Worm (Caenorhabditis elegans) whole organism, L4/young adult: ENCODE measurements around the gene W08F4.10.

Experiments
- W03F9.2 ChIP-seq: fragments of 150-350 bp; optimal IDR thresholded peaks from 2 replicates; lab custom pipeline; 2014; ENCODE audit warnings: missing biosample characterization, missing genetic modification characterization
- dao-5 ChIP-seq: sonication (generic microtip); optimal IDR thresholded peaks from 2 replicates; lab custom pipeline; 2016; ENCODE audit warnings: missing genotype, missing genetic modification characterization, moderate library complexity, missing compliant biosample characterization
- him-1 ChIP-seq: sonication (generic microtip); optimal IDR thresholded peaks from 2 replicates; lab custom pipeline; 2016; ENCODE audit warnings: missing genotype, missing genetic modification reagents, missing genetic modification characterization, missing compliant biosample characterization

W08F4.10 gene

DNA sequence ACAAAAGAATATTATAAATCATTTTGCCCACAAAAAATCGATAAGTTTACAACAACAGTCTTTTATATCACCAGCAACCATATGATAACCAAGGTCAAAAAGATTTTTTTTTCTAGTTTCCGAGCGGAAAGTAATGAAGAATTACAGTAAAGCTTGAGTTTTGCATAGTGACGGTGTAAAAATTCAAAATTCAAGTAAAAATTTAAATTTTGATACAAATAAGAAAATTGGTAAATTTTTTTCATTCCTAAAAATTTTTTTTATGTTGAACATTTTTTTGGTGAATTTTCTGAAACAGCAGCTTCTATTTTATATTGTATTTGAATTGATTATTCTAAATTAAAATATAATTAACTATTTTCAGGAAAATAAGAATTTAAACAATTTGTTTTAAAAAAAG lies 22.2 kb downstream of the W08F4.10 start, which contains the start of gene W08F4.5:
W08F4.5 (minus strand) TSS at position 101 of the 400 bp plus-strand sequence.
- no peak for TF ChIP-seq him-1 (tag; lab: Kevin White, UChicago)
- TF ChIP-seq dao-5 (tag; lab: Kevin White, UChicago) = no peak
- no peak for TF ChIP-seq W03F9.2 (tag; lab: Kevin White, UChicago)

DNA sequence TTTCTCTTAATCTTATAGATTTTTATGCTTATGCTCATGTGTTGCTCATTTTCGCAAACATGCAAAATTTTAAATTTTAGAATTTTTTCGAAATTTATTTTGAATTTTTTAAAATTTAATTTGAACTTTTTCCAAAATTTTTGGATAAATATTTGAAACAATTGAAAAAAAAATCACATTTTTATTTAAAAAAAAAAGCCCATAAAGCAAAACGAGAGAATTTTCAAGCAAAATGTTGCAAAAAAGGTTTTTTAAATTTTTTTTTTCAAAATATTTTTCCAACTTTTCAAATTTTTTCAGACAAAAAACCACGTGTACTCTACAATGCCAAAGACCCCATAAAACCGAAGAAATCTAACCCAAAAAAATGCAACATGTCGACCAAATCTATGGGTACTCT lies 34.8 kb downstream of the W08F4.10 start, which contains the start of the genes C09E8.1 and C09E8.6:
C09E8.1 (plus strand) TSS at position 301 of the 400 bp plus-strand sequence.
C09E8.6 (plus strand) TSS at position 313 of the 400 bp plus-strand sequence.
- TF ChIP-seq him-1 (tag; lab: Kevin White, UChicago) = no peak
- TF ChIP-seq dao-5 (tag; lab: Kevin White, UChicago) = no peak
- TF ChIP-seq W03F9.2 (tag; lab: Kevin White, UChicago) = no peak

DNA sequence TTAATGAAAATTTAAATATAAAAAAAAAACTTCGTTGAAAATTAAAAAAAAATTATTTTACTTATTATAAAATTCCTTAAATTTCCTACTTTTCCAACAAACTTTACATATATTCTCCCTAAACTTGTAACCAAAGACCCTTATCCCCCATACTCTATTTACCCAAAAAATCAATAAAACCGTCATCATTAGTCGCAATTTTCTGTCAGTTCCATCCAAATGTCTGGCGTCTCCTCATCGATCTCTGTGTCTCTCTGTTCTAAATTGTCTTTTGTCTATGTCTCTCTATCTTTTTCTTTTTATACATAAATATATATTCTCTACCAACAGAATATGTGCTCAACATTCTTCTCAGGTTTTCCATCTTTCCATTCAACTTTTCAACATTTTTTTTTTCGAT lies 35.6 kb downstream of the W08F4.10 start:
- TF ChIP-seq dao-5 (tag; lab: Kevin White, UChicago) = no peak
- TF ChIP-seq W03F9.2 (tag; lab: Kevin White, UChicago) = no peak
- TF ChIP-seq him-1 (tag; lab: Kevin White, UChicago) = no peak

DNA sequence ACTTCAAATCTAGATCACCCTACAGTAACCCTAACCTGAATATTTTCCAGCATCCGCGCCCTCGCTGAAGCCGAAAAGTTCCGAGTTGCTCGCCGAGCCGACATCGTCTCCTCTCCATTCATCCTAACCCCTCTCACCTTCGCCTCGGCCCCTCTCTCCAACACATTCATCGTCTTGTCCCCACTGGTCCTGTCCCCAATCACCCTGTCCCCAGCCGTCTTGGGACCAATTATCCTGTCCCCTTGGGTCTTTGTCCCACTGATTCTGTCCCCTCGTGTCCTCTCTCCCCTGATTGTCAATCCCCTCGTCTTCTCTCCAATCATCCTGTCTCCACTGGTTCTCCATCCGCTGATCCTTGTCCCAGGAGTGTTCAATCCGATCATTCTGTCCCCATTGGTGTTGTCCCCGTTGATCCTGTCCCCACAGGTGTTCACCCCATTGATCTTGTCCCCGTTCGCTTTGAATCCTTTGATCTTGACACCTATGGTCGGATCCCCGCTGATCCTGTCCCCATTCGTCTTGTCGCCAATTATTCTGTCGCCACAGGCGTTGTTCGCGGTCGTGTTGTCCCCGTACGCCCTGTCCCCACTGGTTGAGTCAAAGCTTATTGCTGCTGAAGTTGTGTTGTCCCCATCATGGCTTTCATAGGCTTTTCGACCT lies 39.6 kb downstream of the W08F4.10 start, which contains the start of gene lips-7:
lips-7 (plus strand) TSS at position 610 of the 660 bp plus-strand sequence.
- TF ChIP-seq him-1 (tag; lab: Kevin White, UChicago) = no peak
- no peak for TF ChIP-seq W03F9.2 (tag; lab: Kevin White, UChicago)
- no peak for TF ChIP-seq dao-5 (tag; lab: Kevin White, UChicago)

DNA sequence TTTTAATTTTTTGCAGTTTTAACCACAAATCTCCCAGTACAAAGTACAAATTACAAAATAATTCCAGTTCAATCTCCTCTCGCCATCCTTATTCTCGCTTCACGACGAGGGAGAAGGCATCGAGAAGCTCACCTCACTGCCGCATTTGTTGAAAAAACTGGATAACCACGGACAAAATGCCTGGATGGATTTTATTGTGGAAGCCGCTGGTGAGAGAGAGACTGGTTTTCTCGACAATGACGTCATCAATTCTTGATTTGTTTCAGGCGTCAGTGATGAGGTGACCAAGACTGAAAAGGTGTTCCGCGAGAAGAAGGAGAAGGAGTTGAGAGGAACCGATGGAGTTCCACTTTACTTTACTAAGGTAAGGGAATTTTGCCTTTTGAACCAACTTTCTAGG lies 41.5 kb downstream of the W08F4.10 start:
- TF ChIP-seq him-1 (tag; lab: Kevin White, UChicago) (no peak), dao-5 (tag; lab: Kevin White, UChicago) (no peak), W03F9.2 (tag; lab: Kevin White, UChicago) (no peak)

DNA sequence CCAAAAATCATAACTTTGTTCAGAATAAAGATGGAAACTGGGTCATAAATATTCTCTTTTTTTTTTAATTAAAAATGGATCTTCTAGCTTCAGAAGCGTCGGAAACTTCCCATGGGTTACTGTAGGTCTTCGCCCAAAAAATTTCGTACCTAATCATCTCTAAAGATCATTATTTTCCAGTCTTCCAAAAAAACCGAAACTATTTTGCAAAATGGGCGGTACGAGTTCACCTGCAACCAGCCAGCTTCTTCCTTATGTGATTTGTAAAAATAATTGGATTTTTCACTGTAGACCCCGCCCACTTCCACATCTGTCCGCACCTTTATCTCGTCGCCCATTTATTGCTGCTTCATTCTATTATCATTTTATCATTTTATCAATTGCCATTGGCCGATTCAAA lies 44.6 kb downstream of the W08F4.10 start, which contains the start of gene mlt-10:
mlt-10 (plus strand) TSS at position 301 of the 400 bp plus-strand sequence.
- no peak for TF ChIP-seq him-1 (tag; lab: Kevin White, UChicago)
- no peak for TF ChIP-seq W03F9.2 (tag; lab: Kevin White, UChicago)
- TF ChIP-seq dao-5 (tag; lab: Kevin White, UChicago) = no peak

DNA sequence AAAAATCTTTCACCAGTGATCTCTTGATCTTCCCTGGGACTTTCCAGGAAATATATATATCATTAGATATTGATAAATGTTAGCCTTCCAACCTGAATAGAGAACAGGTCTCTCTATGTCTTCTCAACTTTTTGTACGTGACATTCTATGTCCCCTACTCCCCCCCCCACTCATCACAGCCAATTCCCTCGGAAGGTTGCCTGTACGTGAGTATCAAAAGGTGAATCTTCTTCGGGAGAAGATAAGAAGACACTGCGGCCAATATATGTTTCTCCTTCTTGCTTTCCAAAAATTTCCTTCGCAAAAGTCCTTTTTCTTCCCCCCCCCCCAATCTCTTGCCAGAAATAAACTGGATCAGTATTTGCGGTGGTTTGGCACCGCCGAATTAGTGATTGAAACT lies 48.6 kb downstream of the W08F4.10 start:
- TF ChIP-seq W03F9.2 (tag; lab: Kevin White, UChicago) = no peak
- no peak for TF ChIP-seq dao-5 (tag; lab: Kevin White, UChicago)
- no peak for TF ChIP-seq him-1 (tag; lab: Kevin White, UChicago)
